Worm (Caenorhabditis elegans) whole organism, L1 larva: Measurements from ENCODE around the gene cyp-25A1.

ENCODE experiments used
- C04F5.9 ChIP-seq: sonication (generic microtip); optimal IDR thresholded peaks from 2 replicates; lab custom pipeline; 2016; ENCODE audit warnings: missing genetic modification characterization, missing compliant biosample characterization
- C34B4.2 ChIP-seq: sonication (generic microtip); optimal IDR thresholded peaks from 2 replicates; lab custom pipeline; 2017; ENCODE audit warnings: mild to moderate bottlenecking, missing genetic modification characterization, missing compliant biosample characterization
- Y116A8C.19 ChIP-seq: sonication (generic microtip); optimal IDR thresholded peaks from 2 replicates; lab custom pipeline; 2016; ENCODE audit warnings: missing compliant biosample characterization, missing genetic modification characterization, borderline replicate concordance
- aha-1 ChIP-seq: fragments of 150-350 bp; optimal IDR thresholded peaks from 2 replicates; lab custom pipeline; 2014; ENCODE audit warnings: missing biosample characterization, missing genetic modification characterization
- aly-2 ChIP-seq: fragments of 150-350 bp; optimal IDR thresholded peaks from 2 replicates; lab custom pipeline; 2014; ENCODE audit warnings: missing biosample characterization, missing genetic modification characterization
- ama-1 ChIP-seq: fragments of 150-350 bp; optimal IDR thresholded peaks from 2 replicates; lab custom pipeline; 2014
- blmp-1 ChIP-seq: fragments of 150-350 bp; optimal IDR thresholded peaks from 2 replicates; lab custom pipeline; 2014; ENCODE audit warnings: missing biosample characterization, missing genetic modification characterization
- ceh-82 ChIP-seq, 3 experiments: fragments of 150-350 bp in 1 of 3; sonication (generic microtip) in 2 of 3; optimal IDR thresholded peaks; 2 replicates each; lab custom pipeline; 2014 to 2017; ENCODE audit warnings: missing biosample characterization in 3 of 3, missing genetic modification characterization in 3 of 3
- ceh-88 ChIP-seq: fragments of 200-800 bp; sonication (Bioruptor generic); IDR thresholded peaks from 2 replicates; pipeline ENCODE4 v1.3.6; 2022; ENCODE audit warnings: missing genetic modification characterization, missing compliant biosample characterization
- ceh-90 ChIP-seq: sonication (generic microtip); optimal IDR thresholded peaks from 2 replicates; lab custom pipeline; 2016; ENCODE audit warnings: missing genetic modification characterization, missing compliant biosample characterization
- ces-1 ChIP-seq: fragments of 150-350 bp; optimal IDR thresholded peaks from 2 replicates; lab custom pipeline; 2014; ENCODE audit warnings: missing biosample characterization, missing genetic modification reagents, missing genetic modification characterization
- dsc-1 ChIP-seq: sonication (generic microtip); optimal IDR thresholded peaks from 2 replicates; lab custom pipeline; 2016; ENCODE audit warnings: mild to moderate bottlenecking, missing genetic modification characterization, missing compliant biosample characterization
- egl-13 ChIP-seq: sonication (generic microtip); optimal IDR thresholded peaks from 2 replicates; lab custom pipeline; 2016; ENCODE audit warnings: missing genotype, missing genetic modification reagents, missing genetic modification characterization, missing compliant biosample characterization
- egl-27 ChIP-seq, 2 experiments: fragments of 150-350 bp in 1 of 2; sonication (generic microtip); optimal IDR thresholded peaks; 3 replicates each; lab custom pipeline; 2017 to 2018; ENCODE audit warnings: missing biosample characterization in 2 of 2, missing genetic modification characterization in 2 of 2, missing genetic modification reagents in 2 of 2
- elt-2 ChIP-seq: sonication (generic microtip); optimal IDR thresholded peaks from 2 replicates; lab custom pipeline; 2016; ENCODE audit warnings: missing genetic modification characterization, mild to moderate bottlenecking, inconsistent platforms, missing compliant biosample characterization, missing genetic modification reagents
- ets-5 ChIP-seq: fragments of 200-800 bp; sonication (Bioruptor generic); IDR thresholded peaks from 2 replicates; pipeline ENCODE4 v1.3.6; 2022; ENCODE audit warnings: missing genetic modification characterization, missing compliant biosample characterization
- fkh-4 ChIP-seq: sonication (generic microtip); optimal IDR thresholded peaks from 2 replicates; lab custom pipeline; 2016; ENCODE audit warnings: missing compliant biosample characterization, missing genetic modification characterization, borderline replicate concordance
- fkh-8 ChIP-seq: sonication (generic microtip); optimal IDR thresholded peaks from 2 replicates; lab custom pipeline; 2016; ENCODE audit warnings: mild to moderate bottlenecking, missing genetic modification characterization, missing compliant biosample characterization
- grh-1 ChIP-seq: fragments of 200-800 bp; sonication (Bioruptor generic); IDR thresholded peaks from 2 replicates; pipeline ENCODE4 v1.3.6; 2022; ENCODE audit warnings: missing genetic modification reagents, missing genetic modification characterization, missing compliant biosample characterization
- hlh-17 ChIP-seq: fragments of 200-800 bp; sonication (Bioruptor generic); optimal IDR thresholded peaks from 2 replicates; lab custom pipeline; 2018; ENCODE audit warnings: missing genetic modification characterization, mild to moderate bottlenecking, missing compliant biosample characterization, moderate library complexity, borderline replicate concordance
- hlh-4 ChIP-seq: sonication (generic microtip); optimal IDR thresholded peaks from 2 replicates; lab custom pipeline; 2016; ENCODE audit warnings: mild to moderate bottlenecking, missing genetic modification characterization, missing compliant biosample characterization
- jun-1 ChIP-seq: fragments of 150-350 bp; optimal IDR thresholded peaks from 2 replicates; lab custom pipeline; 2014; ENCODE audit warnings: missing biosample characterization, missing genetic modification reagents, missing genetic modification characterization
- lin-14 ChIP-seq: fragments of 200-800 bp; sonication (Bioruptor generic); optimal IDR thresholded peaks from 2 replicates; lab custom pipeline; 2018; ENCODE audit warnings: mild to moderate bottlenecking, missing genetic modification characterization, moderate library complexity, missing compliant biosample characterization
- lin-35 ChIP-seq, 2 experiments: fragments of 150-350 bp; optimal IDR thresholded peaks; 2 replicates each; lab custom pipeline; 2014; ENCODE audit warnings: missing biosample characterization in 2 of 2, missing genetic modification characterization in 2 of 2, missing genetic modification reagents in 2 of 2
- lin-39 ChIP-seq: fragments of 150-350 bp; optimal IDR thresholded peaks from 2 replicates; lab custom pipeline; 2014; ENCODE audit warnings: missing biosample characterization, missing genetic modification reagents, missing genetic modification characterization
- lsy-2 ChIP-seq, 2 experiments: fragments of 150-350 bp; optimal IDR thresholded peaks; 2 replicates each; lab custom pipeline; 2014; ENCODE audit warnings: missing biosample characterization in 2 of 2, missing genetic modification characterization in 2 of 2
- mab-9 ChIP-seq: fragments of 200-800 bp; sonication (Bioruptor generic); IDR thresholded peaks from 2 replicates; pipeline ENCODE4 v1.3.6; 2022; ENCODE audit warnings: missing genetic modification reagents, missing genetic modification characterization, missing compliant biosample characterization
- mep-1 ChIP-seq: fragments of 150-350 bp; optimal IDR thresholded peaks from 2 replicates; lab custom pipeline; 2014; ENCODE audit warnings: missing biosample characterization, missing genetic modification characterization
- nhr-19 ChIP-seq: fragments of 200-800 bp; sonication (Bioruptor generic); conservative IDR thresholded peaks from 2 replicates; pipeline ENCODE4 v1.3.6; 2022; ENCODE audit warnings: missing genetic modification characterization, missing compliant biosample characterization
- nhr-20 ChIP-seq: sonication (generic microtip); optimal IDR thresholded peaks from 2 replicates; lab custom pipeline; 2016; ENCODE audit warnings: mild to moderate bottlenecking, missing genetic modification characterization, missing compliant biosample characterization
- nhr-237 ChIP-seq: fragments of 150-350 bp; optimal IDR thresholded peaks from 2 replicates; lab custom pipeline; 2014; ENCODE audit warnings: missing biosample characterization, missing genetic modification characterization
- nhr-71 ChIP-seq: sonication (generic microtip); optimal IDR thresholded peaks from 2 replicates; lab custom pipeline; 2016; ENCODE audit warnings: mild to moderate bottlenecking, missing genetic modification characterization, moderate library complexity, missing compliant biosample characterization
- nhr-76 ChIP-seq: sonication (generic microtip); optimal IDR thresholded peaks from 2 replicates; lab custom pipeline; 2017; ENCODE audit warnings: missing biosample characterization, missing genetic modification characterization
- nhr-84 ChIP-seq: sonication (generic microtip); optimal IDR thresholded peaks from 2 replicates; lab custom pipeline; 2017; ENCODE audit warnings: missing biosample characterization, missing genetic modification characterization
- nhr-85 ChIP-seq: sonication (generic microtip); peaks from one replicate; lab custom pipeline; 2016; ENCODE audit warnings: missing genetic modification characterization, inconsistent platforms, missing compliant biosample characterization
- nhr-90 ChIP-seq: sonication (generic microtip); optimal IDR thresholded peaks from 2 replicates; lab custom pipeline; 2016; ENCODE audit warnings: mild to moderate bottlenecking, missing genetic modification characterization, missing compliant biosample characterization; ENCODE audit not compliant: poor library complexity
- pag-3 ChIP-seq: sonication (generic microtip); optimal IDR thresholded peaks from 2 replicates; lab custom pipeline; 2017; ENCODE audit warnings: missing genetic modification characterization, mild to moderate bottlenecking, missing compliant biosample characterization, antibody characterized with exemption, borderline replicate concordance; ENCODE audit not compliant: insufficient read depth
- rnt-1 ChIP-seq: sonication (generic microtip); optimal IDR thresholded peaks from 2 replicates; lab custom pipeline; 2016; ENCODE audit warnings: mild to moderate bottlenecking, missing genetic modification characterization, moderate library complexity, missing compliant biosample characterization
- snu-23 ChIP-seq: sonication (generic microtip); optimal IDR thresholded peaks from 2 replicates; lab custom pipeline; 2016; ENCODE audit warnings: missing genetic modification characterization, missing compliant biosample characterization
- sox-4 ChIP-seq: sonication (generic microtip); optimal IDR thresholded peaks from 2 replicates; lab custom pipeline; 2016; ENCODE audit warnings: missing genetic modification characterization, missing compliant biosample characterization
- sptf-1 ChIP-seq: fragments of 150-350 bp; optimal IDR thresholded peaks from 2 replicates; lab custom pipeline; 2014; ENCODE audit warnings: missing biosample characterization, missing genetic modification characterization
- tlp-1 ChIP-seq: fragments of 150-350 bp; optimal IDR thresholded peaks from 2 replicates; lab custom pipeline; 2014; ENCODE audit warnings: missing biosample characterization, missing genetic modification characterization
- unc-130 ChIP-seq: fragments of 150-350 bp; optimal IDR thresholded peaks from 2 replicates; lab custom pipeline; 2017; ENCODE audit warnings: missing biosample characterization, missing genetic modification characterization, inconsistent platforms
- unc-30 ChIP-seq: sonication (generic microtip); optimal IDR thresholded peaks from 2 replicates; lab custom pipeline; 2017; ENCODE audit warnings: missing biosample characterization, missing genetic modification characterization
- unc-62 ChIP-seq: fragments of 150-350 bp; optimal IDR thresholded peaks from 2 replicates; lab custom pipeline; 2014; ENCODE audit warnings: missing biosample characterization, missing genetic modification reagents, missing genetic modification characterization
- unc-86 ChIP-seq: sonication (generic microtip); optimal IDR thresholded peaks from 2 replicates; lab custom pipeline; 2016; ENCODE audit warnings: missing genetic modification characterization, missing compliant biosample characterization
- unc-98 ChIP-seq: fragments of 200-800 bp; sonication (Bioruptor generic); IDR thresholded peaks from 2 replicates; pipeline ENCODE4 v1.3.6; 2022; ENCODE audit warnings: missing genetic modification characterization, missing compliant biosample characterization
- vab-15 ChIP-seq: sonication (generic microtip); optimal IDR thresholded peaks from 2 replicates; lab custom pipeline; 2017; ENCODE audit warnings: missing genotype, mild to moderate bottlenecking, missing genetic modification characterization, missing compliant biosample characterization
- xbp-1 ChIP-seq: sonication (generic microtip); optimal IDR thresholded peaks from 2 replicates; lab custom pipeline; 2016; ENCODE audit warnings: missing genetic modification characterization, missing compliant biosample characterization
- ztf-11 ChIP-seq, 2 experiments: sonication (generic microtip); optimal IDR thresholded peaks; 2 replicates each; lab custom pipeline; 2016 to 2017; ENCODE audit warnings: missing genetic modification characterization in 2 of 2, missing biosample characterization in 1 of 2, missing compliant biosample characterization in 1 of 2
- ztf-4 ChIP-seq: fragments of 150-350 bp; optimal IDR thresholded peaks from 2 replicates; lab custom pipeline; 2014; ENCODE audit warnings: missing biosample characterization, missing genetic modification characterization

The cyp-25A1 gene

ce11 chrIII:3809008-3809407, 23.4 kb upstream of the cyp-25A1 start, which contains the start of gene toh-1 (continued):
- TF ChIP-seq nhr-90 (tag; lab: Kevin White, UChicago) (peak; percentile 3), ztf-11 (tag; optimal IDR thresholded peaks at IDR 0.05; lab: Kevin White, UChicago) (no peak), aly-2 (tag; lab: Kevin White, UChicago) (no peak), sox-4 (no peak), snu-23 (peak; percentile 47), nhr-237 (tag; lab: Kevin White, UChicago) (no peak), ceh-82 (tag; optimal IDR thresholded peaks at IDR 0.05; lab: Kevin White, UChicago) (no peak), C04F5.9 (no peak), jun-1 (tag; lab: Kevin White, UChicago) (no peak), lin-14 (GFP tag; lab: Kevin White, UChicago) (peak; percentile 54)

DNA sequence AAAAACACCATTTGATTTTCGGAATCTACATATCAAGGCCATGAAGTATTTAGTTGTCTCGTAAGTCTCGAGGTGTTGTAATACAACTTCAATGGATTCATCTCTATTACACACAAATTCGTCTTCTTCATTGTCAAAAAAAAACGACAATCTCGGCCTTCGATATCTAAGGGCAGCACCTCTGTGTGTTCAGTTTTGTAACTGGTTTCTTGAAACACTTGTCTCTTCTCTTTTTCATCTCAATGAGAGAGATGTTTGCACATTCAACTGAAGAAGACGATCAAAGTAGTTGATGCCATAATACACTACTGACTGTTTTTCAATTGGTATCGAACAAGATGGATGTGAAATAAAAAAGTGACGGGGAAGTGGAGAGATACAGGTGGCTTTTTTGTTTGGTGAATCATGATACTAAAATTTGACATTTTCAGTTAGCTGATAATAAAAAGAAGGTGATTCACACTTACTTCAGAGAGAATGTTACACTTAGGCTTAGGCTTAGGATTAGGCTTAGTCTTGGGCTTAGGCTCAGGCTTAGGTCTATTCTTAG, 20.9 kb upstream of the cyp-25A1 start:
- TF ChIP-seq ceh-88 (GFP tag; lab: Robert Waterston, UW) (no peak), vab-15 (tag; lab: Kevin White, UChicago) (no peak), nhr-20 (peak; percentile 29), C34B4.2 (tag; lab: Kevin White, UChicago) (no peak), lin-39 (tag; lab: Kevin White, UChicago) (no peak), nhr-71 (tag; lab: Kevin White, UChicago) (peak; percentile 14), fkh-4 (tag; lab: Kevin White, UChicago) (no peak), mab-9 (GFP tag; lab: Robert Waterston, UW) (no peak), nhr-76 (tag; lab: Kevin White, UChicago) (no peak), snu-23 (peak; percentile 38), ama-1 (lab: Kevin White, UChicago) (no peak), unc-130 (tag; lab: Kevin White, UChicago) (no peak), dsc-1 (tag; lab: Kevin White, UChicago) (no peak), egl-13 (no peak), hlh-4 (tag; lab: Kevin White, UChicago) (no peak), Y116A8C.19 (no peak), nhr-19 (GFP tag; lab: Robert Waterston, UW) (0 out of 2 replicates have a peak, but pooled peaks have one; percentile 4), lin-35 (GFP tag; optimal IDR thresholded peaks at IDR 0.05; lab: Kevin White, UChicago) (no peak), mep-1 (tag; lab: Kevin White, UChicago) (peak; percentile 9), ceh-90 (tag; lab: Kevin White, UChicago) (no peak), ces-1 (no peak), unc-98 (no peak), aha-1 (tag; lab: Kevin White, UChicago) (no peak), sptf-1 (tag; lab: Kevin White, UChicago) (no peak), elt-2 (tag; lab: Kevin White, UChicago) (no peak), unc-30 (no peak), nhr-85 (peak; percentile 92), xbp-1 (tag; lab: Kevin White, UChicago) (no peak), fkh-8 (tag; lab: Kevin White, UChicago) (no peak), nhr-84 (tag; lab: Kevin White, UChicago) (no peak), blmp-1 (tag; lab: Kevin White, UChicago) (peak; percentile 10), lsy-2 (tag; optimal IDR thresholded peaks at IDR 0.05; lab: Kevin White, UChicago) (peak in 1 of 2 experiments; percentile 23), egl-27 (tag; optimal IDR thresholded peaks at IDR 0.05; lab: Kevin White, UChicago) (no peak), pag-3 (tag; lab: Kevin White, UChicago) (no peak), hlh-17 (GFP tag; lab: Kevin White, UChicago) (no peak), ets-5 (GFP tag; lab: Robert Waterston, UW) (no peak), C04F5.9 (no peak), unc-62 (GFP tag; lab: Kevin White, UChicago) (no peak), grh-1 (GFP tag; lab: Robert Waterston, UW) (0 out of 2 replicates have a peak, but pooled peaks have one; percentile 37), rnt-1 (tag; lab: Kevin White, UChicago) (no peak), tlp-1 (tag; lab: Kevin White, UChicago) (no peak), ztf-4 (no peak), unc-86 (tag; lab: Kevin White, UChicago) (no peak), jun-1 (tag; lab: Kevin White, UChicago) (no peak)
